Fruit fly (Drosophila melanogaster) S2 (cell line): ENCODE measurements around the gene Ir7g.

ENCODE experiments used
- CG8478 ChIP-seq: fragments of >200 bp; optimal IDR thresholded peaks from 2 replicates; lab custom pipeline; 2018
- CTCF ChIP-seq, 2 experiments: fragments of >200 bp; optimal IDR thresholded peaks; 2 replicates each; lab custom pipeline; 2018

The Ir7g gene

DNA sequence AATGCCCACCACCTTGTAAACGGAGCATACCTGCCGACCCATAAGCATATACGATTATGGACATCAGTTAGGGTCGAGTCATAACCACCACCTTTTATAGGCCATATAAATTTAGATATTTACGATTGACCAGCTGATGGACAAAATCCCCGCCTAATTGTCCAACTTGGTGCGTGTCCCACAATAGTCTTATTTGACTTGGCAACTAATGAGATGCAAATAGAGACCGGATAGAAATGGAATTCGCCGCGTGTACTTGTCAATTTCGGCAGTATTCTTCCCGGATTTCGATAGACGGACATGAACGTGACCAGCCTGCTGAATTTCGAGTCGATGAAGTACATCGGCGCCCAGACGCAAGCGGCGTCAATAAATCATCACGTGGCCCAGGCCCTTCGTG lies at the start of gene Ir7g:
Gene Ir7g (plus strand): TSS at position 301 of the 400 bp plus-strand sequence.
- TF ChIP-seq CG8478 (no peak), CTCF (optimal IDR thresholded peaks at IDR 0.05; lab: Kevin White, UChicago) (no peak)

DNA sequence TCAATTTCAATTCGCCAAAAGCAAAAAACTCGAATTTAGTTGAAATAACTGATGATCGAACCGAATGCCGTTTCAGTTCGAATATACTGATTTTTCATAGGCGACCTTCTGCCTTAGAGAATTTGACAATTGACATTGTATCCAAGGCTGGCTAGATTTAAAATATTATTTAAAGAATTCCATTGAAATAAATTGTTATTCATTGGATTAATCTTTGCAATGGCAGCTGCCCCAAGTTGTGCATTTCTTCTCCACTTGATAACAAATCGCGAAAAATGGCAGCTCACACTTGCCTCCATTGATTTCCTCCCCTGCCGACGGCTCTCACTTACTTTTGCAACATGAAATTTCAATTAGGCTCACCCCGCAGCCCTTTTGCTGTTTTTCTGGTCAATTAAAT lies 30.3 kb upstream of the Ir7g start, which contains the start of gene CG10920:
Gene CG10920 (minus strand): TSS at position 101 of the 400 bp plus-strand sequence.
- TF ChIP-seq CTCF (optimal IDR thresholded peaks at IDR 0.05; lab: Kevin White, UChicago) (no peak), CG8478 (no peak)

DNA sequence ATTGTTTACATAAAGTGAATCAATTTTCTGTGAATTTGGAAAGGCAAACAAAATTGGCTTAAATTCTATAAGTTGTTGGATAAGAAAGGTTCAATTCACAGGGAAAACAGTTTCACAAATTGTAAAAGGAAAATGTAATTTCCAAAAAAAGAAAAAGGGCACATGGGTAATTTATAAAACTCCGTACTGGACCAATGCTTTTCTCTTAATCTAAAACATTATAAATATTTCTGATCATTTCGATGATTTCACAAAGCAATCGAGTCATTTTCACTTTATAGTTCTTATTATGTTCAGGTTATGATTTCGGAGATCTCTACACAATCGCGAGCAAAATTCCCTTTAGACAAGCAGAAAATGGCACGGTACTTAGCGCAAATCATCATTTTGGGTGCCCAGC lies 26.6 kb upstream of the Ir7g start, which contains the start of gene CG1409:
Gene CG1409 (plus strand): TSS at position 301 of the 400 bp plus-strand sequence.
- no peak for TF ChIP-seq CTCF (optimal IDR thresholded peaks at IDR 0.05; lab: Kevin White, UChicago)
- no peak for TF ChIP-seq CG8478

DNA sequence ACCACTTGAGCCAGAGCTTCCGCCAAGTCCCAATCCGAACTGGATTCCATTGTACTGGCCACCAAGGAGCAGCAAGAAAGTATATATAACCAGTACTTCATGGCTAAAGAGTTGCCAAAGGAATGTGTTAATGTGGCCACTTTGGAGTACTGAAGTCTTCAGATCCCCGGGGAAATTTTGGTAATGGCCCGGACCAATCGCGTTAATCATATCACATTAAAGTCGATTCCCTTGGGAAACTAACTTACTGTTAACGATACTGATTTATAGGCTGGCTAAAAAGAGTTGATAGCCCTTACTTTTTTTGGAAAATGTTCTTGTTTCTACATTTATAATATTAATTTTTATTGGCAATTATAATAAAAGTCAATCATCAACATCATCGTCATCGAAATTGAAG lies 17.6 kb upstream of the Ir7g start, which contains the start of gene Ir7b:
Gene Ir7b (minus strand): TSS at position 101 of the 400 bp plus-strand sequence.
- no peak for TF ChIP-seq CG8478

DNA sequence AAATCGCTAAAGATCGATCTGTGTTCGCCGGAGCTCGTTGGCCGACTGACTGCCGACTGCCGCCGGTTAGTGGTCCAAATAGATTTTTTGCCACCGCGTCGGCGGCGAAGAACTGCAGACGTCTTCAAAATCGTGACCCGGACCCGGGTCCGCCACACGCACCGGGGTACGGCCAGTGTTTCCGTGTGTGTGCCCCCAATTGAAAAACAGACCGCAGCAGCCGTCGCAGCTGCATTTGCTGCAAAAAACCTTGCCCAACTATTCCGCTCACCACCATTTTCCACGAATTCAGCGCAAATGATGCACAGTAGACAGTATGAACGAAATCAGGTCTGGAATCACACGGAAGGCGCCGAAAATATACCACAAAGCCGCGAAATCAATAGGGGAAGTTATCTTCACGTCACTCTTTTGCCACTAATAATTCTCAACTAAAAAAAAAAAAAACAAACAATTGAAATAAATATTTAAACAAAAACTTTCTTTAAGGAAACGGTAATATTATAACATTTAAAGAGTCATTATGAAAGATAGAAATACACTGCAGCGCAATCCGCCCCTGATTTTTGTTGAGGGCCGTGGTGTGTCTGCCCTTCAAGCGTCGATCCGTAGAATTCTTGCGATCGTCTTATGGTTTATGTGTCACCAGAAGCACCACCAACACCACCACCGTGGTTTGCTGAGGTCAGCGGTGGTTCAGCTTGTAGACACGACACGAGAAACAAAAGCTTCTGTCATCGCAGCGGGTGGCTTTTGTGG lies 11.1 kb upstream of the Ir7g start, which contains the start of gene dec:
Gene dec (minus strand): TSS at position 51 of the 759 bp plus-strand sequence.
- TF ChIP-seq CTCF (optimal IDR thresholded peaks at IDR 0.05; lab: Kevin White, UChicago) (no peak), CG8478 (no peak)

DNA sequence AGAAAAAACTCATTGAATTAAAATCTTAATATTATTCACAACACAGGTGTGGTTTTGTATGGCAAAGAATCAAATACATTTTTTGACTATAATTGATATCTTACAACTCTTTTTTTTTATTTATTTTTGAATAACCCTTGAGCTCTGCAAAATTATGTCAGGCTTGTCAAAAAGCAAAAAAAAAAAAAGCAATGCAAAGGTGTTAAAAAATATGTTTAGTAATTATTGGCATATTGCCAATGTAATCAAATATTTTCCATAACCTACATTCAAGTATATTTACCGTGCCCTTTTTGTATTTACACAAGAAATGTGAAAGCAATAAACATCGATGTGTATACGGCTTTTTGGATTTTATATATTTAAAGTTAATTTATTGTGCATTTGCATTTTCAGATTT lies 10.4 kb upstream of the Ir7g start, which contains the start of gene Ir7c:
Gene Ir7c (plus strand): TSS at position 301 of the 400 bp plus-strand sequence.
- TF ChIP-seq CTCF (optimal IDR thresholded peaks at IDR 0.05; lab: Kevin White, UChicago), result no peak
- TF ChIP-seq CG8478, result no peak

DNA sequence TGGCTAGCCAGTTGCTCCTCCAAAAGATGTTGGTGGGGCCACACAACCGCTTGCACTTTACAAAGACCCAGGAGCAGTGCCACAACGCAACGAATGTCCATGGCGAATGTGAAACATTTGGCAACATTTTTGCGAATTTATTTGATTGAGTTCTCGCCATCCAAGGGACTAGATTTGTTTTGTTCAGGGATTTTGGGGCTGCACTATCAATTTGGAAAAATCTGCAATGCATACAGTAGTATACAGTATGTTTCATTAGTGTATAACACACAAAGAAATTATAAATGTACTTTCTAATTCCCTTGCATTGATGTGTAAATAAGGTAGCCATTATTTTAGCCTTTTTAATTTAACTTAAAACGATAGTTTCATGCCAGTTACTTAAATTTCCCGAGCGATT lies 5.7 kb upstream of the Ir7g start, which contains the start of gene Ir7d:
Gene Ir7d (minus strand): TSS at position 101 of the 400 bp plus-strand sequence.
- TF ChIP-seq CTCF (optimal IDR thresholded peaks at IDR 0.05; lab: Kevin White, UChicago) (no peak), CG8478 (no peak)

DNA sequence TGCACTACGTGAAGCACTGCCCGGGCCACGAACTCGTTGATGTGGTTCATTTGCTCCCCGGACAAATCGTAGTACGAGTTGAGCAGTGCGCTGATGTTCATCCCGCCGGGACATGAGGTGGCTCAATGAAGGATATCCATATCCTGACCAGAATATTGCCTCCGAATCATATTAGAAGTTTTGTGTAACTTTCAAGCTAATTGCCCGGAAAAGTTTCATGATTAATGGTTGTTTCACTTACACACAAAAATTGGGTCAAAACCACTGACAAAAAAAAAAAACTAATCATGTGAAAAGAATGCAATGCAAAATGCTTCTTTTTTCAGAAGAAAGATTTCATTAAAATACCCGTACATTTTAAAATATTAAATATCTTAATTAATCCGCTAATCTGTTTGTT lies 2.9 kb upstream of the Ir7g start, which contains the start of gene Ir7e:
Gene Ir7e (minus strand): TSS at position 101 of the 400 bp plus-strand sequence.
- TF ChIP-seq CTCF (optimal IDR thresholded peaks at IDR 0.05; lab: Kevin White, UChicago) (no peak), CG8478 (no peak)

DNA sequence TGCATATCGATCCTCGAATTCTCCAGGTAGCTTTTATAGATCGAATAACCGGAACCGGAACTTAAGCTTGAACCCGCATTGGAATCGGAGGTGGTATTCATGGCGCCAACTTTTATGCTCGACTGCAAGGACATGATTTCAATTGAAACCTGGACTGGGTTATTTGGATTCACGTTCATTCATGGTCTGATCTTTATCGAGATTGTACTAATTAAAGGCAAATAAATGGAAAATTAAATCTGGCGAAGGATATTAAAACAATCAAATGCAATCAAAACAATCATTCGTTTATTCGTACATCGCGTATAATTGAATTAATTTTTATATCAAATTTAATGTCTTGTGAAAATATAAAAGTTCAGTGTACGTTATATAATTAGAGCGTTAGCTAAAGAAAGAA lies 534 bp upstream of the Ir7g start, which contains the start of gene Ir7f:
Gene Ir7f (minus strand): TSS at position 101 of the 400 bp plus-strand sequence.
- no peak for TF ChIP-seq CTCF (optimal IDR thresholded peaks at IDR 0.05; lab: Kevin White, UChicago)
- TF ChIP-seq CG8478, result no peak

DNA sequence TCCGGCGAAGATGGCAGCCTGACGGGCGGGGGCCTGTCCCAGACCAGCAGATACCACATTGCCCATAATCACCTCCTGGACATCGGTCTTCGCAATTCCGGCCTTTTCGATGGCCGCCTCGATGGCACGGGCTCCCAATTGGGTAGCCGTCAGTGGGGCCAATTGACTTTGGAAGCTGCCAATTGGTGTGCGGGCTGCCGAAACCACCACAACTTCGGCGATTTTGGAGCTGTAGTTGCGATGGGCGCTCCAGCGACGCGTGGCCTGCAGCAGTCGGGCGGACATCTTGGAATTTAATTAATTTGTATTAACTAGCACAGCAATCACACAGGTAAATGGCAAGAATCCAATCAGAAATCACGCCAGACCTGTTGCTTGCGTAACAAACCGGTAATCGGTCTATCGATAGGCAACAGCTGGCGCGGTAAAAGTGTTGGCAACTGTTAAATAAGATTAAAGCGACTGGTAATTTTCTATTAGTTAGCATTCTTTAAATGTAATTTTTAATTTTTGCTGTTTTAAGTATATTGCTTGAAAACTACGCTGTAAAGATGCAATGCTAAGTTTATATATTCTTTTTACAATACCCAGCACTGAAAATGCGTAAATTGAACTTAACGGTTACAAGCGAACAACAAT lies 4.0 kb downstream of the Ir7g start, which contains the start of gene Acat1:
Gene Acat1 (minus strand): TSS at position 400 of the 639 bp plus-strand sequence.
- no peak for TF ChIP-seq CTCF (optimal IDR thresholded peaks at IDR 0.05; lab: Kevin White, UChicago)
- no peak for TF ChIP-seq CG8478

DNA sequence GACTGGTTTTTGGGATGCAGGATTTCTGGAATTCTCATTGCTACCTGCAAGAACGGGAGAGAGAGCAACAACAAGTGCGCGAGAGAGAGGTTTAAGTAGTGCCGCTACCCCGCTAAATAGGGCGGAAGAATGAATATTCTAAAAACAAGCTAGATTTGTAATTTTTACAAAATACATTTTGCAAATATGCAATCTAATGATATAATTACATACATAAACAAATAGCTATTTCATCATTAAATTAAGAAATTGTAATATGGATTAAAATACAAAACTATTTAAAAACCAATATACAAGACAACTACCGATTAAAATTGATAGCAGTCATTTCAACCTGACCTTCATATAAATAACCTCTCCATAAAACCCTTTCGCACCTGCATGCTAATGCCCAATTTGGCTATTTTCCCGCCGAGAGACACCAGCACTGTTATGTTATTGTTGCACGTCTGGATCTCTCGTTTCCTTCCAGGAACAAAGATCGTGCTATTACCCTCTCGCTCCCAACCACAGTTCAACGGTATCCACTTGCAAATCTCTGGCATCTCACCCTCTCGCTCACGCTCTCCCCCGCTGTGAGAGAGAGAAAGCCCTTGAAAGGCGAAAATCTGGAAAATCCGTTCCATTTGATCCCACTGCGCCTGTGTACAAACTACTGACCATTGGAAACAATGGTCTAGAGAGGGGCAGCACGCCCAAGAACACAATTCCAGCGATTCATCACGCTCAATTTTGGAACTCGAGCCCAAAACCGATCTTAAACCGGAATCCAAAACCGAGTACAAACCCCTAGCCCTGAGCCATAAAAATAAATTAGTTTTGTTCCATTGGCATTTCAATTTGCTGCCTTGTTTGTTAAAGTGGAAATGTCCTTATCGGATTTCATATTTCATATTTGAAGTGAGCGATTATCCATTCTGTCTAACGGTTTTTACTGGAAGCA lies 7.4 kb downstream of the Ir7g start, which contains the start of gene Nek2:
Gene Nek2 (minus strand): TSS at position 51 of the 943 bp plus-strand sequence.
- no peak for TF ChIP-seq CG8478
- no peak for TF ChIP-seq CTCF (optimal IDR thresholded peaks at IDR 0.05; lab: Kevin White, UChicago)

DNA sequence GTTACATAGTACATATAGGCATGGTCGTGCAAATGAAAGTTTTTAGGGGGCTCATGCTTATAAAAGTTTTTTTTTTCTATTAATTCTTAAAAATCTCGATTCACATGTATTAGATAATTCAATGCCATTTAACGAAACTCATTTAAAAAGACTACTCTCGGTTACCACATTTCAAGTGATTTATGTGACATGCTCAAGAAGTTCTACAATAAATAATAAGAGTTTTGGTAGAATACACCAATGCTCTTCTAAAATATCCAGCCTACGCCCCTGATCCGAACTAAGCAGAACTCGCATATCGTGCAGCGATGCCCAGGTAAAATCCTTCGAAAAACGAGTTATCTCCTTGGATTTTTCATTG lies 8.1 kb downstream of the Ir7g start:
- TF ChIP-seq CTCF (optimal IDR thresholded peaks at IDR 0.05; lab: Kevin White, UChicago) (no peak), CG8478 (no peak)

DNA sequence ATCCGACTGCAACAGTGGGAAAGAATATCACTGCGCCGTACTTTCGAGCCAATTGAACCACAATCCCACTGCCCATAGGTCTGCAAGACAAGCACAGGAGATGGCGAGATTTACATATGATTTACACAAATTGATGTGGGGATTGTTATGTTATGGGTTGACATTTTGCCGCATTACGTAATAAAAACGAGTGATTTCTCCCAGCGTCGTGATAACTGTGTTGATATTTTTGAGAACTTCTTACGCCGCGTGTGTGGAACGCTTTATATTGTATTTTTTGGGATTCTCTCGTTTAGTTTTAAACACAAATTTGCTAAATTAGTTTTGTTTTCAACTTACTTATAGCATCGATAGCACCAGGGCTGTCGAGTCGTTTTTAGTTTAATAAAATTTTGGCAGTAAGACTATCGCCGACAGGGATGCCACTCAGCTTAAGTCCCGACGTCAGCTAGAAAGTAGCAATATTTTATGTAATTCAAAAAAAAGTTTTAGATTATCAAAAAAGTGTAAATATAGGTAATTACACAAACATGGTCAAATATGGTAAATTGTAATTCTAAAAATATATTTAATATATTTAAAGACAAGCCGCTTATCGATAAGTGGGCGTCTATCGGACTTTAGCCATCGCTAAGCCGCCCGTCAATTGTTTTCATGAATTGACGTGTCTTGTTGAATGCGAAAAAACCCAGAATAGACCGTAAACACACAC lies 9.1 kb downstream of the Ir7g start, which contains the start of the genes CG45089, ND-MNLL and p115:
Gene CG45089 (minus strand): TSS at position 388 of the 712 bp plus-strand sequence.
Gene ND-MNLL (minus strand): TSS at position 388 of the 712 bp plus-strand sequence.
Gene p115 (plus strand): TSS at position 621 of the 712 bp plus-strand sequence.
- TF ChIP-seq CG8478 (no peak), CTCF (optimal IDR thresholded peaks at IDR 0.05; lab: Kevin White, UChicago) (no peak)

DNA sequence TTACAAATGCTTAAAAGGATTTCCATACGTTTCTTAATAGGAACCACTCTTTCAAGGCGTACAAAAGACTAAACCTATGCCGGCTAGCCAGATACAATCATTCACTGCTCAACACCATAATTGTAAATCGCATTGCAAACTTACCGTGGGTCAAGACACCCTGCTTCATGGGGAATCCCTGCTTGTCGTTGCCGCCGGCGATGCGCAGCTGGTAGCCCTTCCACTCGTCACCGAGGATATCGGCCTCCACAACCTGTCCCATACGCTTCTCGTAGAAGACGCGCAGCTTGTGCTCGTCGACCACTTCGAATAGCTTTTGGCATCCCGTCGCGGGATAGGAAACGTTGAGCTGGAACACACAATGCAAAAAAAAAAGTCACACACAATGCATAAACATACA lies 16.2 kb downstream of the Ir7g start:
- TF ChIP-seq CG8478 (no peak), CTCF (optimal IDR thresholded peaks at IDR 0.05; lab: Kevin White, UChicago) (no peak)
